Worm (Caenorhabditis elegans) whole organism, L1 larva: ENCODE results near the gene srbc-24.

ENCODE experiments used
- C16A3.4 ChIP-seq: fragments of 150-350 bp; optimal IDR thresholded peaks from 2 replicates; lab custom pipeline; 2014; ENCODE audit warnings: missing biosample characterization, missing genetic modification characterization
- ama-1 ChIP-seq: fragments of 150-350 bp; optimal IDR thresholded peaks from 2 replicates; lab custom pipeline; 2014
- ceh-82 ChIP-seq, 3 experiments: fragments of 150-350 bp in 1 of 3; sonication (generic microtip) in 2 of 3; optimal IDR thresholded peaks; 2 replicates each; lab custom pipeline; 2014 to 2017; ENCODE audit warnings: missing biosample characterization in 3 of 3, missing genetic modification characterization in 3 of 3
- lin-13 ChIP-seq: fragments of 150-350 bp; optimal IDR thresholded peaks from 2 replicates; lab custom pipeline; 2014; ENCODE audit warnings: missing biosample characterization, missing genetic modification reagents, missing genetic modification characterization
- lin-35 ChIP-seq, 2 experiments: fragments of 150-350 bp; optimal IDR thresholded peaks; 2 replicates each; lab custom pipeline; 2014; ENCODE audit warnings: missing biosample characterization in 2 of 2, missing genetic modification characterization in 2 of 2, missing genetic modification reagents in 2 of 2
- nhr-237 ChIP-seq: fragments of 150-350 bp; optimal IDR thresholded peaks from 2 replicates; lab custom pipeline; 2014; ENCODE audit warnings: missing biosample characterization, missing genetic modification characterization
- sox-4 ChIP-seq: sonication (generic microtip); optimal IDR thresholded peaks from 2 replicates; lab custom pipeline; 2016; ENCODE audit warnings: missing genetic modification characterization, missing compliant biosample characterization
- swsn-7 ChIP-seq: sonication (generic microtip); optimal IDR thresholded peaks from 2 replicates; lab custom pipeline; 2016; ENCODE audit warnings: missing genetic modification characterization, missing compliant biosample characterization
- tlp-1 ChIP-seq: fragments of 150-350 bp; optimal IDR thresholded peaks from 2 replicates; lab custom pipeline; 2014; ENCODE audit warnings: missing biosample characterization, missing genetic modification characterization

DNA sequence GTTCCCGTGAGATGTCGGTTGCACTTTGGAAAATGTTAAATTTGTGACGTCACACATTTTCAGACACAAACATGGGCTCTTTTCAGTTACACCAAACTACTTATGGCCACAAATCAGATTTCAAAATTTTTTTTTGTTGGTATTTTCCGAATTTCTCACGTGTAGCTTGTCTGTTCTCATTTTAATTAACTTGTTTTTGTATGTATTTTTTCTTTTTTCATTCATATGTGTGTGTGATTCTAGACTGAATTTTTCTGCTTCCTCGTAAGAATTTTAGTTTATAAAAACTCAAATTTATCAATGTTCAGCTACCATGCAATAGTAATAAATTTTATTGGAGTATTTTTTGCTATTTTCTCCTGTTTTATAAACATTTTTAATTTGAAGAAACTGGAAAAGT lies 5.3 kb downstream of the srbc-24 start, which contains the start of gene srbc-22:
- TF ChIP-seq ceh-82 (tag; optimal IDR thresholded peaks at IDR 0.05; lab: Kevin White, UChicago) (no peak), nhr-237 (tag; lab: Kevin White, UChicago) (no peak), lin-13 (GFP tag; lab: Kevin White, UChicago) (no peak), C16A3.4 (tag; lab: Kevin White, UChicago) (no peak), sox-4 (tag; lab: Kevin White, UChicago) (no peak), ama-1 (no peak), swsn-7 (no peak), lin-35 (GFP tag; optimal IDR thresholded peaks at IDR 0.05; lab: Kevin White, UChicago) (no peak), tlp-1 (tag; lab: Kevin White, UChicago) (no peak)
